Worm (Caenorhabditis elegans): ENCODE data around the gene F47E1.2.

F47E1.2 gene

DNA sequence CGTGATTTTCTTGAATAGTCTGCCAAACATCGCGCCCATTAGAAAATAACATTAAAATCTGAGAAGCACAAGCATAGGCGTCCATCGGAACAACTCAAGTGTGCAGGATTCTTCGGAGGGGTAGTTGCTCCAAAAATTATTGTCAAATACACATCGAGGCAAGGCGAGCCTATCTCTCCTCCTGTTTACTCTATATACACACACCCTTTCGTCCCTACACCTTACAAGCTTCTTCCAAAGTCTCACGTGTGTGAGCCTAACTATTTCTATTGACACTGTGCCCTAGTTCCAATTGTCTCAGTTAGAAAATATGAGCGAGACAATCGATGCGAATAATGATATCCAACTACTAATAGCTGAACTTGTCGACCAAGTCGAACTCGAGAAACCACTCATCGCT is 34.4 kb downstream of the F47E1.2 start:
- TF ChIP-seq pha-4 (tag; optimal IDR thresholded peaks at IDR 0.05) (peak; percentile 62), M03D4.4 (tag; optimal IDR thresholded peaks at IDR 0.05) (no peak), nhr-76 (tag; optimal IDR thresholded peaks at IDR 0.05) (no peak), ces-1 (GFP tag; optimal IDR thresholded peaks at IDR 0.05) (no peak), ceh-83 (GFP tag; optimal IDR thresholded peaks at IDR 0.05) (no peak)

DNA sequence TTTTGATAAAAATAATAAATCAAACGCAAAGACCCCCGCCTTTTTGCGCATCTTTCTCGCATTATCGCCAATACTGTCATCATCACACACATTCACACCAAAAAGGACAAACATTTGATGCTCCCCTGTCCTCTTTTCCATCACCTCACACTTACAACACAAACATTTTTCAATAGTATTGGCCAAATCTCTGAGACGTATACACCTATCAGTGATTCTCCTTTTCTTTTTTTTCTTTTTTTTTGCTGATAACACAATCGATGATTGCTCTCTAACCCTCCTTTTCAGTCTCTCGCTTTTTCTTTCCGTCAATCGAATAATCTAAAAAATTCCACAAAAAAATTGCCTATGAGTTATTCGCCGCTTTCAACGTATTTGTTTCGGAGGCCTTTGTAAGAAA is 39.4 kb downstream of the F47E1.2 start:
- TF ChIP-seq unc-39 (tag; optimal IDR thresholded peaks at IDR 0.05) (no peak), nhr-12 (tag; optimal IDR thresholded peaks at IDR 0.05) (no peak), ceh-39 (tag; optimal IDR thresholded peaks at IDR 0.05) (no peak)

DNA sequence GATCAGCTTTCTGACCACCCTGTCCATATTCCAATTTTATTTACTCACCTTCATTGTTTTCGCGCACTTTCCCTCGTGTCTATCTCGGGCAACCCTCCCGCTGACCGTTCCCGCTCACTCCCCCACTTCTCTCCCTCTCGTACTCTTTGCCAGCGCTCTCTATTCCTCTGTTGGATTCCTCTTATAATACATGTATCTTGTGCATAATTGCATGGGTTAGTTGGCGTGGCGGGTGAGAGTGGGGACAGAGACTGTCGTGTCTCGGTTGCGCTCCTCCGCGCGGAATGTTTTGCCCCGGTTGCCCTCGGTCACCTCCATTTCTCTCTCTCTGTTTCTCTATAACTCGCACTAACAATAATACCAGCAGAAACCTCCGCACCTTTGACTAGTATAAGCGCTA is 44.7 kb downstream of the F47E1.2 start:
- TF ChIP-seq pha-4 (tag; optimal IDR thresholded peaks at IDR 0.05): peak; percentile 77
- TF ChIP-seq mab-5 (tag; optimal IDR thresholded peaks at IDR 0.05): no peak
- TF ChIP-seq M03D4.4 (tag; optimal IDR thresholded peaks at IDR 0.05): no peak
- TF ChIP-seq unc-39 (tag; optimal IDR thresholded peaks at IDR 0.05): no peak
- TF ChIP-seq ztf-11 (tag; optimal IDR thresholded peaks at IDR 0.05): no peak
- no peak for TF ChIP-seq snpc-4 (tag; optimal IDR thresholded peaks at IDR 0.05)
- no peak for TF ChIP-seq ceh-83 (GFP tag; optimal IDR thresholded peaks at IDR 0.05)
- TF ChIP-seq lsy-2 (tag; optimal IDR thresholded peaks at IDR 0.05): no peak
- peak; percentile 58 for TF ChIP-seq blmp-1 (tag; optimal IDR thresholded peaks at IDR 0.05)
- no peak for TF ChIP-seq ceh-43 (GFP tag; optimal IDR thresholded peaks at IDR 0.05)
- TF ChIP-seq ces-1 (GFP tag; optimal IDR thresholded peaks at IDR 0.05): no peak
- peak; percentile 62 for TF ChIP-seq sptf-1 (tag; optimal IDR thresholded peaks at IDR 0.05)
- peak; percentile 84 for TF ChIP-seq ham-2 (GFP tag; optimal IDR thresholded peaks at IDR 0.05)
- TF ChIP-seq bed-3 (GFP tag; optimal IDR thresholded peaks at IDR 0.05): peak; percentile 12
- no peak for TF ChIP-seq nhr-28 (tag; optimal IDR thresholded peaks at IDR 0.05)
- TF ChIP-seq flh-1 (GFP tag; optimal IDR thresholded peaks at IDR 0.05): no peak
- TF ChIP-seq drap-1 (GFP tag; optimal IDR thresholded peaks at IDR 0.05): peak; percentile 61
- no peak for TF ChIP-seq nhr-76 (tag; optimal IDR thresholded peaks at IDR 0.05)
- TF ChIP-seq elt-1 (tag; optimal IDR thresholded peaks at IDR 0.05; ENCODE audit: borderline replicate concordance, insufficient read depth): no peak
- TF ChIP-seq nhr-2 (tag; optimal IDR thresholded peaks at IDR 0.05): peak; percentile 98
- peak; percentile 8 for TF ChIP-seq nhr-237 (tag; optimal IDR thresholded peaks at IDR 0.05)
- no peak for TF ChIP-seq elt-3 (tag; optimal IDR thresholded peaks at IDR 0.05)
- no peak for TF ChIP-seq lin-32 (GFP tag; optimal IDR thresholded peaks at IDR 0.05)
- TF ChIP-seq unc-62 (GFP tag; optimal IDR thresholded peaks at IDR 0.05): peak; percentile 2
- no peak for TF ChIP-seq zip-8 (tag; optimal IDR thresholded peaks at IDR 0.05)
- no peak for TF ChIP-seq unc-120 (tag; optimal IDR thresholded peaks at IDR 0.05; ENCODE audit: poor library complexity, severe bottlenecking)
- no peak for TF ChIP-seq nhr-12 (tag; optimal IDR thresholded peaks at IDR 0.05)
- TF ChIP-seq mep-1 (tag; optimal IDR thresholded peaks at IDR 0.05): no peak

DNA sequence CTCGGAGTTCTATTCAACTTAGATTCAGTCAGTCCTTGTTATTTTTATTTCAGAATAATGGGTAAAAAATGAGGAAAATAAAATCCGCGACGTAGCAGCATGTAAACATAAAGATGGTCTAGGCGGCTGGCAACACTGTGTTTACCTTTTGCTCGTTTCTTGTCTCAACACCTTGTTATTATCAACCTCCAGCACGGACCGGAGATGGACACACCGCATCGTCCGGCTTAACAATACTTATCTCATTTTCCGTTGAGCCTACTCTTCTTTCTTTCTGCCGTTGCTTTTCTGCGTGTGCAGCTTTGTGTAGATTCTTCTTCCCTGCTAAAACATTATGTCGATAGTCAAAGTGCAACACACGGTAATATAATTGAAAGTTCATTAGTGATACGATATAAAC is 45.6 kb downstream of the F47E1.2 start:
- TF ChIP-seq flh-1 (GFP tag; optimal IDR thresholded peaks at IDR 0.05) (no peak), pha-4 (tag; optimal IDR thresholded peaks at IDR 0.05) (peak; percentile 82), zip-8 (tag; optimal IDR thresholded peaks at IDR 0.05) (no peak)

DNA sequence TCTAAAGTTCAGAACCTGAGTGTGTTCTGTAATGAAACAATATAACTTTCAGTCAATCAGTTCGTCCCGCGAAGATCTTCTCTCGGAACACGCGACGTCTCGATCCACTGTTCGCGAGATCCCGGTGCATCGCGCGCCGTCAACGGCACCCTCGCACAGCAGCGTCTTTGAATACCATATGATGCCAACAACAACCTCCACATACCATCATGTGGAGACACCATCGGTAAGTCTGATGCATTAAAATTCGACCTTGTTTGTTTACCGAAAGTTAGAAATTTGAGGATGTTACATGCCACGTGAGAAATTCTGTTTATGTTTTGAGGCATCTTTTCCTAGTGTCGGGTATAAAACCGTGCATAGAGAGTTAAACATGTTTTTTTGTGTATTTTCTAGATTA is 46.1 kb downstream of the F47E1.2 start:
- TF ChIP-seq nhr-2 (tag; optimal IDR thresholded peaks at IDR 0.05) (no peak), elt-3 (tag; optimal IDR thresholded peaks at IDR 0.05) (no peak), sptf-1 (tag; optimal IDR thresholded peaks at IDR 0.05) (no peak), M03D4.4 (tag; optimal IDR thresholded peaks at IDR 0.05) (no peak), pha-4 (tag; optimal IDR thresholded peaks at IDR 0.05) (no peak), bed-3 (GFP tag; optimal IDR thresholded peaks at IDR 0.05) (no peak), nhr-28 (tag; optimal IDR thresholded peaks at IDR 0.05) (no peak), ces-1 (GFP tag; optimal IDR thresholded peaks at IDR 0.05) (no peak), hlh-1 (tag; optimal IDR thresholded peaks at IDR 0.05) (no peak), mab-5 (tag; optimal IDR thresholded peaks at IDR 0.05) (no peak)

DNA sequence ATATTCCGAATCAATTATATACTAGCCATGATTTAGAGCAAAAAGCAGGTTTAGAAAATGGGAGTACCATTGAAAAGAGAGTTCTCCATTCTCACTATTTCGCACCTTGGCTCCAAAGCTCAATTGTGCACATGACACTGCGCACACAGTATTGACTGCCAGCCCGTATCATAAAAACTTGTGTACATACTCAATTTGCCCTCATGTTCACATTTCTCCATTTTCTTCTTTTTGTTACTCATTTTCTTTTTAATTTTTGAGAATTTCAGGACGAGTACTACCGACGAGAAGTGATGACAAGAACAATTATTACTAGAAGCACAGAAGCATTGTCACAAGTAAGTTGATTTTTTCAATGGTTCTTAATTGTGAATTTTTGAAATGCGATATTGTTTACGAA is 46.9 kb downstream of the F47E1.2 start:
- TF ChIP-seq snpc-4 (tag; optimal IDR thresholded peaks at IDR 0.05): no peak
- TF ChIP-seq ceh-83 (GFP tag; optimal IDR thresholded peaks at IDR 0.05): no peak
- no peak for TF ChIP-seq nhr-76 (tag; optimal IDR thresholded peaks at IDR 0.05)
- no peak for TF ChIP-seq unc-62 (GFP tag; optimal IDR thresholded peaks at IDR 0.05)
- TF ChIP-seq nhr-2 (tag; optimal IDR thresholded peaks at IDR 0.05): no peak
- TF ChIP-seq elt-3 (tag; optimal IDR thresholded peaks at IDR 0.05): no peak
- no peak for TF ChIP-seq flh-1 (GFP tag; optimal IDR thresholded peaks at IDR 0.05)
- no peak for TF ChIP-seq ztf-11 (tag; optimal IDR thresholded peaks at IDR 0.05)
- no peak for TF ChIP-seq cnd-1 (tag; optimal IDR thresholded peaks at IDR 0.05)
- no peak for TF ChIP-seq unc-120 (tag; optimal IDR thresholded peaks at IDR 0.05; ENCODE audit: poor library complexity, severe bottlenecking)
- TF ChIP-seq unc-39 (tag; optimal IDR thresholded peaks at IDR 0.05): no peak
- no peak for TF ChIP-seq nhr-12 (tag; optimal IDR thresholded peaks at IDR 0.05)
- no peak for TF ChIP-seq lsy-2 (tag; optimal IDR thresholded peaks at IDR 0.05)
- no peak for TF ChIP-seq blmp-1 (tag; optimal IDR thresholded peaks at IDR 0.05)
- TF ChIP-seq bed-3 (GFP tag; optimal IDR thresholded peaks at IDR 0.05): no peak
- TF ChIP-seq lin-13 (tag; optimal IDR thresholded peaks at IDR 0.05): no peak
- TF ChIP-seq nhr-237 (tag; optimal IDR thresholded peaks at IDR 0.05): no peak
